Fruit fly (Drosophila melanogaster) ovary, adult (tissue): ENCODE results near the gene Gr22d.

Experiments
- CG17801 ChIP-seq: fragments of 200-800 bp; optimal IDR thresholded peaks from 2 replicates; lab custom pipeline; 2019; ENCODE audit warnings: missing biosample characterization, mild to moderate bottlenecking, missing genetic modification characterization, moderate library complexity; ENCODE audit not compliant: partially characterized antibody

Gr22d gene

DNA sequence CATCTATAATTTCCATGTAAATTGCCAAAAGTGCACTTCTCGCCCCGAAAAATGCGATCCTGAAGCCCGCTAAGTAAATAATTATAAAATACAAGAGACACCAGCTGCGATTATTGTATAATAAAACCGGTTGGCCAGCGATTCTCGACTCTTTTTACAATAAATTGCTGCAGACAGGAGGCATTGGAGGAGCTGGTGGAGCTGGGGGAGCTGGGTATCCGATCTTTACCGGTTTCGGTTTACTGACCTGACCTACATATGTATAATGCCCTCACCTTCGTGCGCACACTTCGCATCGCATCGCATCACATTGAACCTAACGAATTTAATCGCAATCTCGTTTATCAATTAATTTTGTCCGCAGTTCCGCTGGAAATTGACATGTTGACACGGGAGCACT lies 41.8 kb downstream of the Gr22d start:
- no peak for TF ChIP-seq CG17801

DNA sequence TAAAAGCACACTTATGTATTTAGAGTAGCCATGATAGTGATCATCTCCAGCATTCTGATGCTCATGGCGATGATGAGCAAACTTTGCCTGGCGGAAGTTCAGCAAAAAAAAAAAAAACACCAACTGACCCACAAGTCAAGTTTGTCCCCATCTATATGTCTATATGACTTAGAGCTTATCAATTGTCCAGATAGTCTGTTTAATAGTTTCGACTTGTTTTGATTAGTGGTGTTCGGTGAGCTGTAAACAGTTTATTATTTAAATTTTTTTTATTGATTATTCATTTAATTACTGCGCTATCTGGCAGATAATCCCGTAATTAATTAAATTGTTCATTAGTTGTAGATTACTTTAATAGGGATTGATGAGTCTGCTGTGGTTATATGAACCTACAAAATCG lies 46.4 kb downstream of the Gr22d start:
- no peak for TF ChIP-seq CG17801

DNA sequence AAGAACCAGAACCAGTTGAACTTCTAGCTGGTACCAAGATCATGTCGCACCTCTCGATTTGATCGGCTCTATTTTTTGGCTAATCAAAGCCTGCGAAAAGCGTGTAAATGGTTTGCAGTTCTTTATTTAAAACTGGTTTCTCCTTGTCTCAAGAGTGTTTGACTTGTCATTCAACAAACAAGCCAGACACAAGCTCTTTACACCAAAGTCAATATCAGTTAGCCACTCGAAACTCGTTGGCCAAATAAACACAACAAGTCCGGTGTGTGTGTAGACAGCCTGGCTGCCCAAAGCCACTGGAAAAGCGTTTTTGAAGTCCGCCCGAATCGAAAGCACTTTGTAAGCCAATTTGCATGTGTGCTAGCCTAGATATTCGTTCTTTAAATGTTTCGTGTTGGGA lies 50.1 kb downstream of the Gr22d start:
- no peak for TF ChIP-seq CG17801
